Fruit fly (Drosophila melanogaster) whole organism, prepupa: Measurements from ENCODE around the gene Cyp6v1.

Experiments used
- CG10631 ChIP-seq: fragments of 200-800 bp; sonication (Bioruptor generic); optimal IDR thresholded peaks from 2 replicates; lab custom pipeline; 2016; ENCODE audit warnings: missing biosample characterization, missing genetic modification characterization
- CG10669 ChIP-seq: fragments of 200-800 bp; sonication (Bioruptor generic); optimal IDR thresholded peaks from 3 replicates; lab custom pipeline; 2018; ENCODE audit warnings: missing biosample characterization, mild to moderate bottlenecking, missing genetic modification characterization, moderate library complexity
- CG11294 ChIP-seq: fragments of 200-800 bp; sonication (Bioruptor generic); IDR thresholded peaks from 2 replicates; pipeline ENCODE4 v1.3.6; 2022; ENCODE audit warnings: missing biosample characterization, missing genetic modification characterization
- CG11762 ChIP-seq: fragments of 200-800 bp; sonication (Bioruptor generic); optimal IDR thresholded peaks from 3 replicates; lab custom pipeline; 2016; ENCODE audit warnings: missing biosample characterization, missing genetic modification characterization; ENCODE audit not compliant: insufficient read depth
- CG15336 ChIP-seq: fragments of 200-800 bp; sonication (Bioruptor generic); IDR thresholded peaks from 2 replicates; pipeline ENCODE4 v1.3.6; 2022; ENCODE audit warnings: missing biosample characterization, missing genetic modification characterization
- CG1621 ChIP-seq: fragments of 200-800 bp; sonication (Bioruptor generic); optimal IDR thresholded peaks from 3 replicates; lab custom pipeline; 2018; ENCODE audit warnings: missing biosample characterization, mild to moderate bottlenecking, missing genetic modification characterization
- CG16779 ChIP-seq: fragments of 200-800 bp; sonication (Bioruptor generic); optimal IDR thresholded peaks from 3 replicates; lab custom pipeline; 2017; ENCODE audit warnings: missing biosample characterization, mild to moderate bottlenecking, missing genetic modification characterization
- CG3032 ChIP-seq: fragments of 200-800 bp; optimal IDR thresholded peaks from 2 replicates; lab custom pipeline; 2019; ENCODE audit warnings: missing biosample characterization, mild to moderate bottlenecking, missing genetic modification characterization, moderate library complexity
- CG31627 ChIP-seq: fragments of 200-800 bp; sonication (Bioruptor generic); optimal IDR thresholded peaks from 3 replicates; lab custom pipeline; 2016; ENCODE audit warnings: missing biosample characterization, missing genetic modification characterization
- CG32006 ChIP-seq: fragments of 200-800 bp; sonication (Bioruptor generic); optimal IDR thresholded peaks from 3 replicates; lab custom pipeline; 2017; ENCODE audit warnings: missing biosample characterization, mild to moderate bottlenecking, missing genetic modification characterization
- CG34406 ChIP-seq: fragments of 200-800 bp; sonication (Bioruptor generic); optimal IDR thresholded peaks from 3 replicates; lab custom pipeline; 2016; ENCODE audit warnings: missing biosample characterization, missing genetic modification characterization
- CG3919 ChIP-seq: fragments of 200-800 bp; sonication (Bioruptor generic); optimal IDR thresholded peaks from 3 replicates; lab custom pipeline; 2016; ENCODE audit warnings: missing biosample characterization, missing genetic modification characterization
- CG4318 ChIP-seq: fragments of 200-800 bp; sonication (Bioruptor generic); optimal IDR thresholded peaks from 3 replicates; lab custom pipeline; 2017; ENCODE audit warnings: missing biosample characterization, mild to moderate bottlenecking, missing genetic modification characterization
- CG6276 ChIP-seq: fragments of 200-800 bp; sonication (Bioruptor generic); optimal IDR thresholded peaks from 2 replicates; lab custom pipeline; 2017; ENCODE audit warnings: missing biosample characterization, mild to moderate bottlenecking, missing genetic modification characterization
- CG6792 ChIP-seq: fragments of 200-800 bp; sonication (Bioruptor generic); optimal IDR thresholded peaks from 3 replicates; lab custom pipeline; 2016; ENCODE audit warnings: missing biosample characterization, missing genetic modification characterization
- CG6808 ChIP-seq: fragments of 200-800 bp; sonication (Bioruptor generic); optimal IDR thresholded peaks from 3 replicates; lab custom pipeline; 2017; ENCODE audit warnings: missing biosample characterization, missing genetic modification characterization, mild to moderate bottlenecking, moderate library complexity, missing genetic modification reagents
- CG6854 ChIP-seq: fragments of 200-800 bp; sonication (Bioruptor generic); optimal IDR thresholded peaks from 2 replicates; lab custom pipeline; 2017; ENCODE audit warnings: missing biosample characterization, mild to moderate bottlenecking, missing genetic modification characterization
- CG7368 ChIP-seq: fragments of 200-800 bp; sonication (Bioruptor generic); optimal IDR thresholded peaks from 3 replicates; lab custom pipeline; 2016; ENCODE audit warnings: missing biosample characterization, missing genetic modification characterization
- CG8319 ChIP-seq: fragments of 200-800 bp; sonication (Bioruptor generic); optimal IDR thresholded peaks from 3 replicates; lab custom pipeline; 2016; ENCODE audit warnings: missing biosample characterization, missing genetic modification characterization
- CG8632 ChIP-seq: fragments of 200-800 bp; sonication (Bioruptor generic); optimal IDR thresholded peaks from 3 replicates; lab custom pipeline; 2016; ENCODE audit warnings: missing biosample characterization, missing genetic modification characterization
- CG9139 ChIP-seq: fragments of 200-800 bp; sonication (Bioruptor generic); optimal IDR thresholded peaks from 3 replicates; lab custom pipeline; 2017; ENCODE audit warnings: missing biosample characterization, mild to moderate bottlenecking, missing genetic modification characterization
- Eip75B ChIP-seq: fragments of 200-800 bp; sonication (Bioruptor generic); optimal IDR thresholded peaks from 3 replicates; lab custom pipeline; 2016; ENCODE audit warnings: missing biosample characterization, missing genetic modification characterization
- Eip78C ChIP-seq: fragments of 200-800 bp; sonication (Bioruptor generic); peaks from one replicate; lab custom pipeline; 2016; ENCODE audit warnings: missing biosample characterization, missing genetic modification characterization
- Eip93F ChIP-seq: fragments of 200-800 bp; sonication (Bioruptor generic); optimal IDR thresholded peaks from 2 replicates; lab custom pipeline; 2016; ENCODE audit warnings: missing biosample characterization, mild to moderate bottlenecking, missing genetic modification characterization
- Ets21C ChIP-seq: fragments of 200-800 bp; sonication (Bioruptor generic); optimal IDR thresholded peaks from 3 replicates; lab custom pipeline; 2016; ENCODE audit warnings: missing biosample characterization, missing genetic modification characterization
- Gug ChIP-seq: fragments of 200-800 bp; sonication (Bioruptor generic); IDR thresholded peaks from 2 replicates; pipeline ENCODE4 v1.3.6; 2022; ENCODE audit warnings: missing biosample characterization, missing genetic modification characterization
- Hr38 ChIP-seq: sonication (Bioruptor generic); optimal IDR thresholded peaks from 2 replicates; lab custom pipeline; 2016; ENCODE audit warnings: missing biosample characterization, missing genetic modification characterization
- Hr4 ChIP-seq: fragments of 200-800 bp; sonication (Bioruptor generic); optimal IDR thresholded peaks from 3 replicates; lab custom pipeline; 2016; ENCODE audit warnings: missing biosample characterization, missing genetic modification characterization
- Lpt ChIP-seq: fragments of 200-800 bp; sonication (Bioruptor generic); optimal IDR thresholded peaks from 3 replicates; lab custom pipeline; 2016; ENCODE audit warnings: missing biosample characterization, missing genetic modification characterization
- Met ChIP-seq: fragments of 200-800 bp; sonication (Bioruptor generic); optimal IDR thresholded peaks from 3 replicates; lab custom pipeline; 2016; ENCODE audit warnings: missing biosample characterization, missing genetic modification characterization
- OdsH ChIP-seq: fragments of 200-800 bp; sonication (Bioruptor generic); optimal IDR thresholded peaks from 3 replicates; lab custom pipeline; 2016; ENCODE audit warnings: missing biosample characterization, missing genetic modification characterization
- Smox ChIP-seq: fragments of 200-800 bp; sonication (Bioruptor generic); optimal IDR thresholded peaks from 3 replicates; lab custom pipeline; 2016; ENCODE audit warnings: missing biosample characterization, missing genetic modification characterization
- Sox102F ChIP-seq: fragments of 200-800 bp; sonication (Bioruptor generic); optimal IDR thresholded peaks from 2 replicates; lab custom pipeline; 2016; ENCODE audit warnings: missing biosample characterization, mild to moderate bottlenecking, missing genetic modification characterization
- Sox14 ChIP-seq: fragments of 200-800 bp; sonication (Bioruptor generic); optimal IDR thresholded peaks from 3 replicates; lab custom pipeline; 2016; ENCODE audit warnings: missing biosample characterization, missing genetic modification characterization
- Sox15 ChIP-seq: fragments of 200-800 bp; sonication (Bioruptor generic); optimal IDR thresholded peaks from 3 replicates; lab custom pipeline; 2016; ENCODE audit warnings: missing biosample characterization, missing genetic modification characterization
- achi ChIP-seq: fragments of 200-800 bp; sonication (Bioruptor generic); optimal IDR thresholded peaks from 3 replicates; lab custom pipeline; 2016; ENCODE audit warnings: missing biosample characterization, missing genetic modification characterization
- acj6 ChIP-seq: fragments of 200-800 bp; sonication (Bioruptor generic); optimal IDR thresholded peaks from 3 replicates; lab custom pipeline; 2016; ENCODE audit warnings: missing biosample characterization, missing genetic modification characterization
- dac ChIP-seq: fragments of 200-800 bp; sonication (Bioruptor generic); optimal IDR thresholded peaks from 2 replicates; lab custom pipeline; 2017; ENCODE audit warnings: missing biosample characterization, mild to moderate bottlenecking, missing genetic modification characterization
- dsx ChIP-seq: fragments of 200-800 bp; optimal IDR thresholded peaks from 3 replicates; lab custom pipeline; 2019; ENCODE audit warnings: missing biosample characterization, mild to moderate bottlenecking, missing genetic modification characterization, moderate library complexity; ENCODE audit not compliant: poor library complexity, severe bottlenecking
- eg ChIP-seq: fragments of 200-800 bp; sonication (Bioruptor generic); IDR thresholded peaks from 3 replicates; pipeline ENCODE4 v1.3.6; 2022; ENCODE audit warnings: missing biosample characterization, missing genetic modification characterization
- esn ChIP-seq: fragments of 200-800 bp; sonication (Bioruptor generic); optimal IDR thresholded peaks from 2 replicates; lab custom pipeline; 2016; ENCODE audit warnings: missing biosample characterization, mild to moderate bottlenecking, missing genetic modification characterization, moderate library complexity
- fd59A ChIP-seq: fragments of 200-800 bp; sonication (Bioruptor generic); optimal IDR thresholded peaks from 2 replicates; lab custom pipeline; 2017; ENCODE audit warnings: missing biosample characterization, mild to moderate bottlenecking, missing genetic modification characterization, missing genetic modification reagents
- fd85E ChIP-seq: fragments of 200-800 bp; sonication (Bioruptor generic); optimal IDR thresholded peaks from 3 replicates; lab custom pipeline; 2016; ENCODE audit warnings: missing biosample characterization, missing genetic modification characterization
- lz ChIP-seq: fragments of 200-800 bp; sonication (Bioruptor generic); optimal IDR thresholded peaks from 3 replicates; lab custom pipeline; 2016; ENCODE audit warnings: missing biosample characterization, missing genetic modification characterization
- net ChIP-seq: fragments of 200-800 bp; sonication (Bioruptor generic); optimal IDR thresholded peaks from 3 replicates; lab custom pipeline; 2016; ENCODE audit warnings: missing biosample characterization, missing genetic modification characterization
- pdm3 ChIP-seq: fragments of 200-800 bp; sonication (Bioruptor generic); optimal IDR thresholded peaks from 3 replicates; lab custom pipeline; 2016; ENCODE audit warnings: missing biosample characterization, missing genetic modification characterization
- salr ChIP-seq, 2 experiments: fragments of 200-800 bp; sonication (Bioruptor generic); optimal IDR thresholded peaks; 3 replicates each; lab custom pipeline; 2016 to 2018; ENCODE audit warnings: missing biosample characterization in 2 of 2, missing genetic modification characterization in 2 of 2, mild to moderate bottlenecking in 1 of 2
- spab ChIP-seq: fragments of 200-800 bp; sonication (Bioruptor generic); optimal IDR thresholded peaks from 2 replicates; lab custom pipeline; 2017; ENCODE audit warnings: missing biosample characterization, mild to moderate bottlenecking, missing genetic modification characterization, missing genetic modification reagents
- svp ChIP-seq: fragments of 200-800 bp; sonication (Bioruptor generic); peaks from one replicate; lab custom pipeline; 2016; ENCODE audit warnings: missing biosample characterization, missing genetic modification characterization
- vri ChIP-seq: fragments of 200-800 bp; sonication (Bioruptor generic); optimal IDR thresholded peaks from 3 replicates; lab custom pipeline; 2016; ENCODE audit warnings: missing biosample characterization, mild to moderate bottlenecking, missing genetic modification characterization

The Cyp6v1 gene

dm6 chrX:20656535-20657350 lies at the start of gene Cyp6v1:
Gene Cyp6v1 (plus strand): TSS chrX:20657122.
- TF ChIP-seq Lpt (GFP tag; lab: Kevin White, UChicago) (peak; percentile 46), spab (GFP tag; lab: Kevin White, UChicago) (peak; percentile 76), Gug (peak; percentile 33; the same call in 1 of the 2 replicates), CG8319 (GFP tag; lab: Kevin White, UChicago) (peak; percentile 65), esn (GFP tag; lab: Kevin White, UChicago) (peak; percentile 90), CG6276 (GFP tag; lab: Kevin White, UChicago) (peak; percentile 73), net (GFP tag; lab: Kevin White, UChicago) (peak; percentile 74), dsx (GFP tag; lab: Kevin White, UChicago) (peak; percentile 35), CG10631 (GFP tag; lab: Kevin White, UChicago) (peak; percentile 78), fd85E (peak; percentile 6), CG11294 (GFP tag; lab: Robert Waterston, UW) (peak; percentile 38; the same call in 1 of the 2 replicates), eg (GFP tag; lab: Robert Waterston, UW) (no peak; the same call in none of the 3 replicates), Eip78C (GFP tag; lab: Kevin White, UChicago) (peak; percentile 95), Eip93F (GFP tag; lab: Kevin White, UChicago) (no peak), CG6792 (GFP tag; lab: Kevin White, UChicago) (peak; percentile 75), acj6 (GFP tag; lab: Kevin White, UChicago) (peak; percentile 76), Eip75B (peak; percentile 72), CG8632 (GFP tag; lab: Kevin White, UChicago) (peak; percentile 69), CG34406 (GFP tag; lab: Kevin White, UChicago) (peak; percentile 84), salr (GFP tag; optimal IDR thresholded peaks at IDR 0.05; lab: Kevin White, UChicago) (peak; percentile 5 to 88), Ets21C (peak; percentile 73), lz (GFP tag; lab: Kevin White, UChicago) (peak; percentile 87), fd59A (GFP tag; lab: Kevin White, UChicago) (peak; percentile 70), Sox14 (GFP tag; lab: Kevin White, UChicago) (peak; percentile 52), Met (peak; percentile 85), CG3032 (tag; lab: Kevin White, UChicago) (peak; percentile 79), CG3919 (GFP tag; lab: Kevin White, UChicago) (peak; percentile 63), dac (peak; percentile 77), OdsH (GFP tag; lab: Kevin White, UChicago) (peak; percentile 81), Sox15 (GFP tag; lab: Kevin White, UChicago) (peak; percentile 82), CG4318 (GFP tag; lab: Kevin White, UChicago) (peak; percentile 87), CG31627 (GFP tag; lab: Kevin White, UChicago) (peak; percentile 78), Hr38 (GFP tag; lab: Kevin White, UChicago) (no peak), Hr4 (GFP tag; lab: Kevin White, UChicago) (peak; percentile 65), CG9139 (GFP tag; lab: Kevin White, UChicago) (no peak), vri (GFP tag; lab: Kevin White, UChicago) (no peak), CG7368 (GFP tag; lab: Kevin White, UChicago) (peak; percentile 20), CG32006 (GFP tag; lab: Kevin White, UChicago) (peak; percentile 91), CG1621 (tag; lab: Kevin White, UChicago) (no peak), CG6808 (GFP tag; lab: Kevin White, UChicago) (peak; percentile 80), CG6854 (GFP tag; lab: Kevin White, UChicago) (peak; percentile 41), svp (GFP tag; lab: Kevin White, UChicago) (peak; percentile 93), pdm3 (GFP tag; lab: Kevin White, UChicago) (peak; percentile 81), CG15336 (0 out of 2 replicates have a peak, but pooled peaks have one; percentile 32), Sox102F (GFP tag; lab: Kevin White, UChicago) (peak; percentile 64), CG11762 (peak; percentile 75), achi (GFP tag; lab: Kevin White, UChicago) (peak; percentile 76), Smox (GFP tag; lab: Kevin White, UChicago) (peak; percentile 85), CG10669 (peak; percentile 70), CG16779 (tag; lab: Kevin White, UChicago) (peak; percentile 60)
